Worm (Caenorhabditis elegans): ENCODE data around the gene srp-6.
A peak's percentile ranks its signal among the peaks of the same experiment; 100 is the strongest.

- no peak for TF ChIP-seq C17E4.6 (GFP tag; IDR thresholded peaks at IDR 0.05)
- TF ChIP-seq madf-3 (GFP tag; IDR thresholded peaks at IDR 0.05) = 0 out of 2 replicates have a peak, but pooled peaks have one; percentile 2
Measured at ce11 chrV:7432441-7433146, 46.7 kb upstream of the srp-6 start.

Data from whole organism, young adult.